Fruit fly (Drosophila melanogaster) whole organism, embryonic: ENCODE results near the gene cpb.

Experiments
- ATbp ChIP-seq: fragments of 200-800 bp; sonication (Bioruptor generic); optimal IDR thresholded peaks from 2 replicates; lab custom pipeline; 2017; ENCODE audit warnings: missing biosample characterization, mild to moderate bottlenecking, missing genetic modification characterization, missing genetic modification reagents
- Asciz ChIP-seq: fragments of 200-800 bp; sonication (Bioruptor generic); optimal IDR thresholded peaks from 2 replicates; lab custom pipeline; 2017; ENCODE audit warnings: missing biosample characterization, mild to moderate bottlenecking, missing genetic modification characterization, missing genetic modification reagents
- BEAF-32 ChIP-seq: fragments of 200-800 bp; sonication (Bioruptor generic); optimal IDR thresholded peaks from 3 replicates; lab custom pipeline; 2017; ENCODE audit warnings: missing biosample characterization, missing genetic modification characterization, mild to moderate bottlenecking, moderate library complexity, missing genetic modification reagents
- CG10366 ChIP-seq: fragments of 200-800 bp; sonication (Bioruptor generic); IDR thresholded peaks from 2 replicates; pipeline ENCODE4 v1.3.6; 2022; ENCODE audit warnings: missing biosample characterization, missing genetic modification characterization
- CG11696 ChIP-seq: fragments of 200-800 bp; sonication (Bioruptor generic); IDR thresholded peaks from 2 replicates; pipeline ENCODE4 v1.3.6; 2022; ENCODE audit warnings: missing biosample characterization, missing genetic modification characterization
- CG1233 ChIP-seq: fragments of 200-800 bp; sonication (Bioruptor generic); optimal IDR thresholded peaks from 4 replicates; lab custom pipeline; 2018; ENCODE audit warnings: missing biosample characterization, mild to moderate bottlenecking, missing genetic modification characterization
- CG12391 ChIP-seq: fragments of 200-800 bp; sonication (Bioruptor generic); optimal IDR thresholded peaks from 3 replicates; lab custom pipeline; 2018; ENCODE audit warnings: missing biosample characterization, mild to moderate bottlenecking, missing genetic modification characterization, moderate library complexity
- CG12744 ChIP-seq: fragments of 200-800 bp; sonication (Bioruptor generic); optimal IDR thresholded peaks from 2 replicates; lab custom pipeline; 2016; ENCODE audit warnings: missing biosample characterization, missing genetic modification characterization
- CG14965 ChIP-seq: fragments of 200-800 bp; sonication (Bioruptor generic); optimal IDR thresholded peaks from 2 replicates; lab custom pipeline; 2016; ENCODE audit warnings: missing biosample characterization, missing genetic modification characterization, borderline replicate concordance
- CG15011 ChIP-seq: fragments of 200-800 bp; sonication (Bioruptor generic); optimal IDR thresholded peaks from 3 replicates; lab custom pipeline; 2018; ENCODE audit warnings: missing biosample characterization, mild to moderate bottlenecking, missing genetic modification characterization
- CG15514 ChIP-seq: fragments of 200-800 bp; sonication (Bioruptor generic); optimal IDR thresholded peaks from 3 replicates; lab custom pipeline; 2017; ENCODE audit warnings: missing biosample characterization, missing genetic modification characterization, mild to moderate bottlenecking, moderate library complexity, missing genetic modification reagents
- CG17385 ChIP-seq: fragments of 200-800 bp; sonication (Bioruptor generic); optimal IDR thresholded peaks from 3 replicates; lab custom pipeline; 2018; ENCODE audit warnings: missing biosample characterization, mild to moderate bottlenecking, missing genetic modification characterization
- CG18764 ChIP-seq: fragments of 200-800 bp; sonication (Bioruptor generic); optimal IDR thresholded peaks from 3 replicates; lab custom pipeline; 2016; ENCODE audit warnings: missing biosample characterization, missing genetic modification characterization
- CG2202 ChIP-seq: fragments of 200-800 bp; sonication (Bioruptor generic); optimal IDR thresholded peaks from 2 replicates; lab custom pipeline; 2018; ENCODE audit warnings: missing biosample characterization, mild to moderate bottlenecking, missing genetic modification characterization
- CG3163 ChIP-seq: fragments of 200-800 bp; sonication (Bioruptor generic); optimal IDR thresholded peaks from 3 replicates; lab custom pipeline; 2016; ENCODE audit warnings: missing biosample characterization, missing genetic modification characterization
- CG4328 ChIP-seq: fragments of 200-800 bp; sonication (Bioruptor generic); optimal IDR thresholded peaks from 3 replicates; lab custom pipeline; 2017; ENCODE audit warnings: missing biosample characterization, missing genetic modification reagents, missing genetic modification characterization
- CG4360 ChIP-seq: fragments of 200-800 bp; sonication (Bioruptor generic); IDR thresholded peaks from 2 replicates; pipeline ENCODE4 v1.3.6; 2022; ENCODE audit warnings: missing biosample characterization, missing genetic modification characterization
- CG4424 ChIP-seq: fragments of 200-800 bp; sonication (Bioruptor generic); optimal IDR thresholded peaks from 3 replicates; lab custom pipeline; 2016; ENCODE audit warnings: missing biosample characterization, missing genetic modification characterization
- CG6791 ChIP-seq: fragments of 200-800 bp; sonication (Bioruptor generic); IDR thresholded peaks from 3 replicates; pipeline ENCODE4 v1.3.6; 2022; ENCODE audit warnings: missing biosample characterization, missing genetic modification characterization; ENCODE audit not compliant: partially characterized antibody
- CG8765 ChIP-seq: fragments of 200-800 bp; sonication (Bioruptor generic); IDR thresholded peaks from 2 replicates; pipeline ENCODE4 v1.3.6; 2022; ENCODE audit warnings: missing biosample characterization, missing genetic modification characterization
- CG9727 ChIP-seq: fragments of 200-800 bp; sonication (Bioruptor generic); optimal IDR thresholded peaks from 3 replicates; lab custom pipeline; 2017; ENCODE audit warnings: missing biosample characterization, mild to moderate bottlenecking, missing genetic modification characterization
- H2.0 ChIP-seq: fragments of 200-800 bp; sonication (Bioruptor generic); IDR thresholded peaks from 2 replicates; pipeline ENCODE4 v1.3.6; 2022; ENCODE audit warnings: missing biosample characterization, missing genetic modification characterization
- HLHmδ ChIP-seq: fragments of 200-800 bp; sonication (Bioruptor generic); optimal IDR thresholded peaks from 2 replicates; lab custom pipeline; 2018; ENCODE audit warnings: missing biosample characterization, mild to moderate bottlenecking, missing genetic modification characterization, moderate library complexity
- Hmx ChIP-seq: fragments of 200-800 bp; sonication (Bioruptor generic); optimal IDR thresholded peaks from 2 replicates; lab custom pipeline; 2016; ENCODE audit warnings: missing biosample characterization, missing genetic modification characterization
- Optix ChIP-seq: fragments of 200-800 bp; sonication (Bioruptor generic); IDR thresholded peaks from 3 replicates; pipeline ENCODE4 v1.3.6; 2022; ENCODE audit warnings: missing biosample characterization, missing genetic modification characterization
- Poxn ChIP-seq: fragments of 200-800 bp; sonication (Bioruptor generic); IDR thresholded peaks from 2 replicates; pipeline ENCODE4 v1.3.6; 2022; ENCODE audit warnings: missing biosample characterization, missing genetic modification characterization
- Taf1 ChIP-seq: fragments of 200-800 bp; sonication (Bioruptor generic); IDR thresholded peaks from 2 replicates; pipeline ENCODE4 v1.3.6; 2022; ENCODE audit warnings: missing biosample characterization, missing genetic modification characterization
- Vsx1 ChIP-seq: fragments of 200-800 bp; sonication (Bioruptor generic); optimal IDR thresholded peaks from 2 replicates; lab custom pipeline; 2017; ENCODE audit warnings: missing biosample characterization, mild to moderate bottlenecking, missing genetic modification characterization, missing genetic modification reagents
- ato ChIP-seq: fragments of 200-800 bp; sonication (Bioruptor generic); IDR thresholded peaks from 2 replicates; pipeline ENCODE4 v1.3.6; 2022; ENCODE audit warnings: missing biosample characterization, missing genetic modification characterization; ENCODE audit not compliant: partially characterized antibody
- bowl ChIP-seq: fragments of 200-800 bp; sonication (Bioruptor generic); IDR thresholded peaks from 2 replicates; pipeline ENCODE4 v1.3.6; 2022; ENCODE audit warnings: missing biosample characterization, missing genetic modification characterization
- caup ChIP-seq: fragments of 200-800 bp; sonication (Bioruptor generic); optimal IDR thresholded peaks from 3 replicates; lab custom pipeline; 2017; ENCODE audit warnings: missing biosample characterization, mild to moderate bottlenecking, missing genetic modification characterization, moderate library complexity; ENCODE audit not compliant: severe bottlenecking
- dan ChIP-seq: fragments of 200-800 bp; sonication (Bioruptor generic); IDR thresholded peaks from 2 replicates; pipeline ENCODE4 v1.3.6; 2022; ENCODE audit warnings: missing biosample characterization, missing genetic modification characterization
- disco-r ChIP-seq: fragments of 200-800 bp; sonication (Bioruptor generic); optimal IDR thresholded peaks from 2 replicates; lab custom pipeline; 2016; ENCODE audit warnings: missing biosample characterization, missing genetic modification characterization
- ftz-f1 ChIP-seq: fragments of 200-800 bp; sonication (Bioruptor generic); optimal IDR thresholded peaks from 2 replicates; lab custom pipeline; 2016; ENCODE audit warnings: missing biosample characterization, missing genetic modification characterization
- gcm2 ChIP-seq: fragments of 200-800 bp; sonication (Bioruptor generic); optimal IDR thresholded peaks from 2 replicates; lab custom pipeline; 2016; ENCODE audit warnings: missing biosample characterization, missing genetic modification characterization
- gfzf ChIP-seq: fragments of 200-800 bp; sonication (Bioruptor generic); optimal IDR thresholded peaks from 2 replicates; lab custom pipeline; 2016; ENCODE audit warnings: missing biosample characterization, mild to moderate bottlenecking, missing genetic modification characterization, moderate library complexity
- gro ChIP-seq: fragments of 200-800 bp; sonication (Bioruptor generic); optimal IDR thresholded peaks from 2 replicates; lab custom pipeline; 2016; ENCODE audit warnings: missing biosample characterization, missing genetic modification characterization
- ham ChIP-seq: fragments of 200-800 bp; sonication (Bioruptor generic); IDR thresholded peaks from 2 replicates; pipeline ENCODE4 v1.3.6; 2022; ENCODE audit warnings: missing biosample characterization, missing genetic modification characterization
- hth ChIP-seq: fragments of >200 bp; optimal IDR thresholded peaks from 2 replicates; lab custom pipeline; 2017; ENCODE audit warnings: inconsistent platforms
- insv ChIP-seq, 2 experiments: fragments of 200-800 bp; sonication (Bioruptor generic); optimal IDR thresholded peaks; 3 replicates each; lab custom pipeline; 2016 to 2018; ENCODE audit warnings: missing biosample characterization in 2 of 2, missing genetic modification characterization in 2 of 2
- oc ChIP-seq: fragments of 200-800 bp; sonication (Bioruptor generic); optimal IDR thresholded peaks from 2 replicates; lab custom pipeline; 2018; ENCODE audit warnings: missing biosample characterization, mild to moderate bottlenecking, missing genetic modification characterization, moderate library complexity
- phol ChIP-seq: fragments of 200-800 bp; sonication (Bioruptor generic); optimal IDR thresholded peaks from 3 replicates; lab custom pipeline; 2018; ENCODE audit warnings: missing biosample characterization, mild to moderate bottlenecking, missing genetic modification characterization, moderate library complexity
- pita ChIP-seq: fragments of 200-800 bp; sonication (Bioruptor generic); optimal IDR thresholded peaks from 2 replicates; lab custom pipeline; 2017; ENCODE audit warnings: missing biosample characterization, mild to moderate bottlenecking, missing genetic modification characterization
- shn ChIP-seq: fragments of 200-800 bp; sonication (Bioruptor generic); optimal IDR thresholded peaks from 3 replicates; lab custom pipeline; 2016; ENCODE audit warnings: missing biosample characterization, missing genetic modification characterization
- slbo ChIP-seq: fragments of 200-800 bp; sonication (Bioruptor generic); IDR thresholded peaks from 2 replicates; pipeline ENCODE4 v1.3.6; 2022; ENCODE audit warnings: missing biosample characterization, missing genetic modification characterization
- sug ChIP-seq: fragments of 200-800 bp; optimal IDR thresholded peaks from 2 replicates; lab custom pipeline; 2019; ENCODE audit warnings: missing biosample characterization, mild to moderate bottlenecking, missing genetic modification characterization, moderate library complexity
- unc-4 ChIP-seq: fragments of 200-800 bp; sonication (Bioruptor generic); IDR thresholded peaks from 2 replicates; pipeline ENCODE4 v1.3.6; 2022; ENCODE audit warnings: missing biosample characterization, missing genetic modification characterization; ENCODE audit not compliant: partially characterized antibody
- usp ChIP-seq: fragments of >200 bp; optimal IDR thresholded peaks from 2 replicates; lab custom pipeline; 2017; ENCODE audit warnings: missing biosample characterization, missing genetic modification characterization
- wek ChIP-seq: fragments of 200-800 bp; sonication (Bioruptor generic); optimal IDR thresholded peaks from 3 replicates; lab custom pipeline; 2018; ENCODE audit warnings: missing biosample characterization, mild to moderate bottlenecking, missing genetic modification characterization, moderate library complexity

The cpb gene

dm6 chr2L:1727826-1728619, 23.3 kb downstream of the cpb start (continued):
- TF ChIP-seq HLHmδ (GFP tag; lab: Kevin White, UChicago), result no peak
- TF ChIP-seq gcm2 (GFP tag; lab: Kevin White, UChicago), result peak; percentile 71
- TF ChIP-seq Asciz (GFP tag; lab: Kevin White, UChicago), result peak; percentile 90
- TF ChIP-seq Hmx (GFP tag; lab: Kevin White, UChicago), result peak; percentile 77
- peak; percentile 81 for TF ChIP-seq CG6791 (GFP tag; lab: Robert Waterston, UW)
- TF ChIP-seq ftz-f1 (GFP tag; lab: Kevin White, UChicago), result peak; percentile 89
- peak; percentile 98 for TF ChIP-seq unc-4 (GFP tag; lab: Robert Waterston, UW)
- peak; percentile 95 for TF ChIP-seq CG10366 (GFP tag; lab: Robert Waterston, UW)
- peak; percentile 92 for TF ChIP-seq BEAF-32 (GFP tag; lab: Kevin White, UChicago)
- peak; percentile 92 for TF ChIP-seq CG15514 (GFP tag; lab: Kevin White, UChicago)
- peak; percentile 66 for TF ChIP-seq gro (GFP tag; lab: Kevin White, UChicago)
- peak; percentile 94 for TF ChIP-seq H2.0 (GFP tag; lab: Robert Waterston, UW)
- TF ChIP-seq CG14965 (GFP tag; lab: Kevin White, UChicago), result no peak
- peak; percentile 92 for TF ChIP-seq CG4424 (GFP tag; lab: Kevin White, UChicago)
- peak; percentile 36 for TF ChIP-seq disco-r
- TF ChIP-seq CG15011 (GFP tag; lab: Kevin White, UChicago), result peak; percentile 94
- TF ChIP-seq gfzf (GFP tag; lab: Kevin White, UChicago), result no peak
- peak; percentile 97 for TF ChIP-seq oc
- TF ChIP-seq CG4328, result peak; percentile 99
- peak; percentile 97 for TF ChIP-seq Vsx1 (GFP tag; lab: Kevin White, UChicago)
- peak; percentile 99 for TF ChIP-seq caup
- peak; percentile 94 for TF ChIP-seq Optix (GFP tag; lab: Robert Waterston, UW)
- peak; percentile 99 for TF ChIP-seq sug (tag; lab: Kevin White, UChicago)
- no peak for TF ChIP-seq pita (GFP tag; lab: Kevin White, UChicago)
- TF ChIP-seq slbo, result peak; percentile 98
- peak; percentile 58; the same call in 1 of the 2 replicates for TF ChIP-seq dan (GFP tag; lab: Robert Waterston, UW)
- no peak for TF ChIP-seq usp (GFP tag; lab: Kevin White, UChicago)
- peak; percentile 56; the same call in 1 of the 2 replicates for TF ChIP-seq ato (GFP tag; lab: Robert Waterston, UW)
- peak in 1 of 2 experiments; percentile 88 for TF ChIP-seq insv (GFP tag; optimal IDR thresholded peaks at IDR 0.05; lab: Kevin White, UChicago)
- peak; percentile 87 for TF ChIP-seq wek (GFP tag; lab: Kevin White, UChicago)
- TF ChIP-seq CG18764 (GFP tag; lab: Kevin White, UChicago), result peak; percentile 86
- peak; percentile 87 for TF ChIP-seq ham (GFP tag; lab: Robert Waterston, UW)
- no peak for TF ChIP-seq hth
- peak; percentile 97 for TF ChIP-seq CG17385 (GFP tag; lab: Kevin White, UChicago)
- TF ChIP-seq CG12744 (GFP tag; lab: Kevin White, UChicago), result peak; percentile 86
- peak; percentile 94 for TF ChIP-seq Poxn
- peak; percentile 98 for TF ChIP-seq CG12391 (tag; lab: Kevin White, UChicago)
- peak; percentile 98 for TF ChIP-seq CG9727 (GFP tag; lab: Kevin White, UChicago)
- TF ChIP-seq CG8765, result peak; percentile 89
- peak; percentile 66 for TF ChIP-seq CG4360 (GFP tag; lab: Robert Waterston, UW)
- peak; percentile 95 for TF ChIP-seq CG2202 (tag; lab: Kevin White, UChicago)
- no peak for TF ChIP-seq phol (tag; lab: Kevin White, UChicago)
- TF ChIP-seq CG1233, result peak; percentile 93
- peak; percentile 50 for TF ChIP-seq CG3163 (GFP tag; lab: Kevin White, UChicago)
- TF ChIP-seq Taf1, result peak; percentile 95
- TF ChIP-seq CG11696, result peak; percentile 87
- peak; percentile 57 for TF ChIP-seq shn (GFP tag; lab: Kevin White, UChicago)
- peak; percentile 98 for TF ChIP-seq ATbp (GFP tag; lab: Kevin White, UChicago)
- TF ChIP-seq bowl, result peak; percentile 91
